Fruit fly (Drosophila melanogaster): ENCODE measurements around the gene PGAP2.

The PGAP2 gene

DNA sequence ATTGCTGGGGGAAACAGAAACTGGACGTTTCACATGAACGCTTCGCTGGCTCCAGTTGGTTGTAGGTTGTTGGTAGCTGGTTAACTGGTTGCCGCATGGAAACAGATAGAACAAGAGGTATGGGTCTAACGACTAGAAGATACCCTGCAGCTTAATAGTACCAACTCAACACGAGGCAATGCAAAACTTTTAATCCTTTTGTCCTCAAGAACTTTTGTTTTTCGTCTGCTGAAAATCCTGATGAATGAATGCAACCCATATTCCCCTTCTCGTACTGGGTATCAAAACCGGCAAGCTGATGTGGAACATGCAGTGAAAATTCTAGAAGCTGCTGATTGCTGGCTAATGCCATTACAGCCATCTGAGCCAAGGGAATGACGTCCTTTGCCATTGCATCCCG, 18.7 kb upstream of the PGAP2 start:
- no peak for TF ChIP-seq CG17801 (GFP tag; optimal IDR thresholded peaks at IDR 0.05; ENCODE audit: partially characterized antibody)

DNA sequence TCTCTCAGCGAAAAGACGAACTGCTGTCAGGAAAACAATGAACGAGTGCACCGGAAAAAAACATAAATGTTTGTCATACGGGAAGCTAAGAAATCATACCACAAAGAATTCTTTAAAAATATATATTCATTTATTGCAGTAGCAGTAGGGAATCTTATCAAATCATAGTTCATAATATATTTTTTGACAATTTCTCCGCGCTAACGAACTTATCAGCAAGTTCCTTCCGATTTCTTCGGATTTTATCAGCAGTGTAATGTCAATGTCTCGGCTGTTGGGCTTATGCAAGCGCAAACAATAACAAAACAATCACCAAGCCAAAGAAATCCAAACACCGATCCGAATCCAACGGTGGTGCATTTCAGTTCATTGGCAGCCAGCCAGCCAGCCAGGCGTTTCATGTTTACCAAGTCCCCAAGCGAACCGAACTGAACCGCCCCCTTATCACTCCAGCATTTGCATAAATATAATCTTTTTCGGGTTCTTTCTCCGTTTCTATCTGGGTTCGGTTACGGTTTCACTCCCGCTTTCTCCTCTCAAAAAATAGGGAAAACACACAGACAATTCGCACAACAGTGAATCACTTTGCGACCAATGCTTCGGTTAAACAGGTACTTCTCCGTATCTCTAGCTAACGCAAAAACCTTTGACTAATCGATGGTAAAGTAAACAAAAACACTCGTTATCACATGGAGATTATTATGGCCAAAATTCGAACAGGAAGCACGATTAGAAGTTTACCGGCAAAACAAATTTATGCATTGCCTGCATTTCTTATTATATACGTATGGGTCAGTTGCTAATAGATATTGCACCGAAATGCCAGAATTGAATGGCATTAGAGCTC, 8.4 kb upstream of the PGAP2 start:
- no peak for TF ChIP-seq CG17801 (GFP tag; optimal IDR thresholded peaks at IDR 0.05; ENCODE audit: partially characterized antibody)

DNA sequence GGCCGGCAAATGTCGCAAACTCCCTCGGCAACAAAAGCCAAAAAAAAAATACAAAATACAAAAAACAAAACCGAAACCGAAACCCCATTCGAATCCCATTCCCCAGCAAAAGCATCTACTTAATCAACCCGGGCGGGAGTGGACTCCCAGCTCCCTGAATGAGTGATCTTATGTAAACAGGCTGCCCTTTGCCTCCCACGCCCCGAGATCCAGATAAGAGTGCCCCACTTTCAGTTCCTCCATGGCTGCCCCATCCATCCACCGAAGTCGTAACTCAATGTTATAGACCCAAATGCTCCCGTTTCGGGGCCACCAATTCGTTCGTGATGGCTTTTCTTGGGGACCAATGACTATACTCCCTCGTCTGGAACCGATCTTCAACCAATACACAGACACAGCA, 7.7 kb upstream of the PGAP2 start:
- TF ChIP-seq CG17801 (GFP tag; optimal IDR thresholded peaks at IDR 0.05; ENCODE audit: partially characterized antibody) = no peak

DNA sequence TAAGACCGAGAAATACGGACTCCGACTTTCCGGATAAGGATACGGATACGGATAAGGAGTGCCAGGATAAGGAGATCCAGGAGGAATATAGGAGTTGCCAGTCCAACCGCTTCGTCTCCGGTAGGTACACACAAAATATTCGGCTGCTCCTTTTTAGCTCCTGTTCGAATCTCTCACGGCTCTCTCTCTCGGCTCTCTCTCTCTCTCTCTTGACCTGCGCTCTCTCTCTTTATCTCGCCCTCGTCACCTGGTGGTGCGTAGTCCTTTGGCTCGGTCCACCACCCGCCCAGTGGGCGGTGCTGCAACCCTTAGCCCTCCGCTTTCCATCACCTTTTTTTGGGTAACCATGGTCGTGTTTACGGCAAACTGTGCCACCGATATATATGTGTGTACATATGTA, 7.1 kb upstream of the PGAP2 start:
- TF ChIP-seq CG17801 (GFP tag; optimal IDR thresholded peaks at IDR 0.05; ENCODE audit: partially characterized antibody) = no peak

DNA sequence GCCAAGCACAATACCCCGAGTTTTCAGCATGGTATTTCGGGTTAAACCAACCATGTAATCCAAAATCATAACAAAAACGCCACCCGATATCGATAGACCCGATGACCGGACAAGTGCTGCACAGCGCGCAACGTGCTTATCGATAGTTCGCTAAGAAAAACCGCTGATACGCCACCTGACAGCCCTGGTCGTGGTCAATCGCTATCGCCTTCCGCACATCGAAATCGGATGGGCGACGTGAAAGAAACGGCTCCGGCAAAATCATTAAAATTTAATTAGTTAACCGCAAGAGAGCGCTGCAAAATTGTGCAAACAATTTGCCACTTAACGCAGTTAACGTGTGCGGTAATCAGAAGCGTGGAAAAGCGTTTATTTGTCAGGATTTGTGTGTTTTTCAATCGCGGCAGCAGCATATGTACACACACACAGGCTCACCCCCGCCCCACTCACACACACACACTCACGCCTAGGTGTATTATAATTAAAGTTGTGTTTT, 6.5 kb upstream of the PGAP2 start, which contains the start of the genes CG3862 and dock:
CG3862 (minus strand) TSS at position 94 of the 496 bp plus-strand sequence.
dock (plus strand) TSS at position 202 of the 496 bp plus-strand sequence.
- peak; percentile 60 for TF ChIP-seq CG17801 (GFP tag; optimal IDR thresholded peaks at IDR 0.05; ENCODE audit: partially characterized antibody)

DNA sequence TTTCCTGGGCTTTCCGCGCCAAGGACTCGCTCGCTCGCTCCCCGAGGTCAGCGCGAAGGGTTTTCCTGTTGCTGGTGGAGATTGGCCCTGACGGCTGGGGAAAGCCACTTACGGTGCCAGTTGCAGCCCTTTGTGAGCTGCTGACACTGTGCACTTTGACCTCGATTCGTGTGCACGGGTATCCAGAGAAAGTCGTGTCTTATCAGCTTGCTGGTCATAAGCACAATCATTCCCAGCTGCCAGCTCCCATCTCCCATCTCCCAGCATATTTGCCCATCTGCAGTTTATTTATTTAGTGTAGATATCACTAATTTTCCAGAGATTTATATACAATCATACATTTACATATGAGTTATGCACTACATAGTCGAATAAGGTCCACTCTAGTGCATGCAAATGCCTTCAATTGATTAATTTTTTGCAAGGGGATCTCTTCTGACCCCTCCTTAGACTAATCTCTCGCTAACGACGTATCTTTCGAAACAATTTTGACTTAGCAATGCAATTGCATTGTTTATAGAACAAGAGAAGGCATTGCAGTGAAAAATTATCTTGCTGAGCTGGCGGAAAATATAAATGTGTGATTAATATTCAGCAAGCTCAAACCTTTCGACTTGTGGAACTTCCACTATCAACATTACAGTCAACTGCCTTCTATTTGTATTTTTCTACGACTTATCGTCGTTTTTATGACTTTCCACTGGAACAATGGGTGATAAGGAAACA, 2.8 kb upstream of the PGAP2 start:
- TF ChIP-seq CG17801 (GFP tag; optimal IDR thresholded peaks at IDR 0.05; ENCODE audit: partially characterized antibody) = peak; percentile 12

DNA sequence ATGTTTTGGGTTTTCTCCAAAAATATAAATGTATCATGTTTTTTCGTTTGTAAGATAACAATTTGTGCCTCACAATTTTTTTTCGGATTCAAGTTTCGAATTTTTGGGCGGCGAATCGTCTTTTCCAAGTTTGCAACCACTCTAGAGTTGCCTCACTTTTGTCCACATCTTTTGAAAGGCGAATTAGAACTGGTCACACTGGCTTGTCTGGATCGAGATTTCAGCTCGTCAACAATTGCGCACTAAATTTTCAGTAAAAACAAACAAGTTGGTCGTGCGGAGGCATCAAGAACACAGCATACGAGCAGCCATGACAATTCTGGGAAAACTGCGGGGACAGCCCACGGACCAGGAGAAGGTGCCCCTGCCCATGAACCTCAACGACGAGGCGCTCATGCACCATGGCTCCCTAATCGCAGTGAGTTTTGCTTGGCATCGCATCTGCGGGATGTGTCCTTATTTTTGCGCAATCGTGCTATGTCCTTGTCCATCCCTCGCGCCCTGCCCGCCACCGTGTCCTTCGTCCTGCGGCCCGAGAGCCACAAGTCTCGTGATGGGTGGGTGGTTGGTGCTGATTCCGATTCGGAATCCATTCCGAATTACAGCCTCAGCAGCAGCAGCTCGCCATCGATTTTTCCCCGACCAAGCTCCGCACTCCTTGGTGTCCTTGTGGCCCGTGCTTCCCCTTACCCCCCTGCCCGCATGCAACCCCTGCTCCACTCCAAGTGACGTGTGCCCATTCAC, 2.1 kb upstream of the PGAP2 start, which contains the start of gene CG3662:
CG3662 (plus strand) TSS at position 48 of the 744 bp plus-strand sequence.
- peak; percentile 57 for TF ChIP-seq CG17801 (GFP tag; optimal IDR thresholded peaks at IDR 0.05; ENCODE audit: partially characterized antibody)

DNA sequence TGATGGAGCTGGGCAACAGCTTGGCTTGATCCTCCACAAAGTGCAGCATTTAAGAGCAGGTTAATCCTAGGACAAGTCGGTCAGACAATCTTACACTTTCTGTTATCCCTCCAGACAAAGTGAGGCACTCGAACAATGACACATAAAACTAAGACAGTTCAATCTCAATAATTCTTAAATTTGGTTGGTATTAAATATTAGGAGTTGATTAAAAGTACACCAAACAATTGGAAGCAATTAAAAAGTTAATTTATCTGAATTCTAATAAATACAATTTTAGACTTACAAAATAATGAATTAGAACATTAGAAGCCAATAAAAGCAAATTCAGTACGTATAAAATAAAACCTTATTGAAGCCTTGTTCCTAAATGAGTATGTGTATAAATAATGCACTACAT, 1.5 kb downstream of the PGAP2 start, which contains the start of gene CG15880:
CG15880 (minus strand) TSS at position 101 of the 400 bp plus-strand sequence.
- TF ChIP-seq CG17801 (GFP tag; optimal IDR thresholded peaks at IDR 0.05; ENCODE audit: partially characterized antibody) = no peak

DNA sequence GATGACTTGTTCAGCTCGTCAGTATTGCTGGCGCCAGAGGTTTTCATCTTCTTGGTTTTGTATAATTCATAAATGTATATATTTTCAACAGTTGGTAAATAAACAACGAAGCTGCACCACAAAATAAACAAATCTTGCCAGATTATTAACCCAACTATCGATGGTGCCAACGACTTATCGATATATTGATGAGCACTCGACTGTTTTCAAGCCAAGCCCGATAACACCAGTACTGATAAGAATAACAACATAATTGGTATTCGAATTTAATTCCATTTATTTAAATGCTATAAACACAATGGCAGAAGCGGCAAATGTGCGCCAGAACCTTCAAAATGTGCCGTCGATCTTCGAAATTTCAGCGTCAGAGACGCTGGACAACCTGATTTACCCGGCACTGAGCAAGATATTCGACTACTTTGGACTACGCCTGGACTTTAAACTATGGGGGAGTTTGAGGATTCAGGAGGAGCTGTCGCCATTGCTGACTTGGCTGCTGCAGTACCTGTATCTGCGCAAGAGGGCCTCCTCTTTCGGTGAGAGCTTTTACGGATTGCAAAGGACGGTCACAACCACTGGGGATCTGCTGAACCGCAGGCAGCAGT, 3.4 kb downstream of the PGAP2 start, which contains the start of the genes Saf6 and Pex12:
Saf6 (minus strand) TSS at position 166 of the 605 bp plus-strand sequence.
Pex12 (plus strand) TSS at position 209 of the 605 bp plus-strand sequence.
- TF ChIP-seq CG17801 (GFP tag; optimal IDR thresholded peaks at IDR 0.05; ENCODE audit: partially characterized antibody) = no peak

DNA sequence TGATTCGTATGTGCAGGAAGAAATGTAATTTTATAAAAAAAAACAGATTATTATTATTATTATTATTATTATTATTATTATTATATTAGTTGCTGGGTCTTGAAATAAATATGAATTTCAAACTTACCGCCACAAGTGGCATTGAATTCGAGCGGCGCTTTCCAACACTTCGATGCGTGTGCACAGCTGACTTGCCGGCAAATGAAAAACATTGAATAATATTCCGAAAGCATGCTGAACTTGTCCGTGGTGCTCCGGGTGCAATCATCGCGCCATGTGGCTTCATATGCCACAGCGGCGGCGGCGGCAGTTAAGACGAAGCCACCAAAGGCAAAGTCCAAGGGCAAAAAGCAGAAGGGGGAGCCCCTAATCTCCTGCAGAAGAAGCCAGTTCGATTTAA, 7.9 kb downstream of the PGAP2 start, which contains the start of gene Dbp21E2:
Dbp21E2 (plus strand) TSS at position 180 of the 400 bp plus-strand sequence.
- no peak for TF ChIP-seq CG17801 (GFP tag; optimal IDR thresholded peaks at IDR 0.05; ENCODE audit: partially characterized antibody)

DNA sequence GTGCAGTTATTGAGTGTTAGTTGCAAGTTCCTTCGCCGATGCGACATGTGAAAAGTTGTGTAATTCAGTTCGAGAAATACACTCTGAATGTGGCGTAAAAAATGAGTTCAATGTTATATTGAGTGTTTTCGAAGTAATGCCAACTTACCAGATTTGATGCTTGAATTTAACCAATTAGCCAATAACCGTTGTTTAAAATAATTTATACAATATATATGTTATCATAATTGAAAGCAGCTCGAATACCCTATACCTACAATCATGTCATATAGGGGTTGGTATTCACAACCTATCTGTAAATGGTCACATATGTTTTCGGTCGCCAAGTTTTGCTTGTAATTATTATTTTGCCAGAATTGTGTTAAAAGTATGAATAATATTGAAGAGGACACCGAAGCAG, 9.0 kb downstream of the PGAP2 start, which contains the start of gene Nnf1b:
Nnf1b (plus strand) TSS at position 301 of the 400 bp plus-strand sequence.
- TF ChIP-seq CG17801 (GFP tag; optimal IDR thresholded peaks at IDR 0.05; ENCODE audit: partially characterized antibody) = no peak

DNA sequence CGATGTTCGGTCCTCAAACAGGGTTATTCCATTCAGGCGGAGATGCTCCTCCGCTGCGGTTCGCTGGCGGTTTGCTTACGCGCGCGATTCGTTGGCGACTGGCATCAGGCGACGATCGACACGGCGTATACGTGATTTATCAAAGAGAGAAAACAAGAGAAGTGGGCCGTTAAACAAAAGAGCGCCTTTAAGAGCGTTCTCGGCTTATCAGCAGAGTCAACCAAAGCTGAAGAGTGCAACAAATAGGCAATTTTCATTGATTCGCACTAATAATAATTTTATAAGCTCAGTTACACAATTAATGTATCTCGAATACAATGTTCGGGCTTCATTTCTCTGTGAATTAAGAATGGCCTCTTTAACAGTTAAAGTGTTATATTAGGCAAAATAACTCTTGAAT, 28.6 kb downstream of the PGAP2 start, which contains the start of gene Pkg21D:
Pkg21D (minus strand) TSS at position 101 of the 400 bp plus-strand sequence.
- TF ChIP-seq CG17801 (GFP tag; optimal IDR thresholded peaks at IDR 0.05; ENCODE audit: partially characterized antibody) = no peak

DNA sequence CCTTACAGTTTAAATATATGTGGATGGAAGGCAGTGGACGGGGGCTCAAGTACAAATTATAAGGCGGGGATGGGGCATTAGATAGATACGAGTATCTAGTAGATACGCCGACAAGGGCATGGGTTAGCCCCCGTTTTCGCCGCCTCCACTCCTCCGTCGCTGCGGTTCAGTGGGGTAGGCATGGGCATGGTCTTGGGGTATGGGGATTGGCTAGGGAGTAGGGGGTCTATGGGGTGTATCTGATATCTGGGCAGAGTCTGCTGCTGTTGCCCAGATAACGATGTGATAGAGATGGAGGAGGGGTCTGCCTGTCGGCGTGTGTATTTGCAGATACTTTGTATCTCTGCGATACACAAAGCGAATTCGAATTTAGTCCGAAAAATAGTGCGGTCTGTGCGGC, 29.3 kb downstream of the PGAP2 start:
- TF ChIP-seq CG17801 (GFP tag; optimal IDR thresholded peaks at IDR 0.05; ENCODE audit: partially characterized antibody) = no peak

DNA sequence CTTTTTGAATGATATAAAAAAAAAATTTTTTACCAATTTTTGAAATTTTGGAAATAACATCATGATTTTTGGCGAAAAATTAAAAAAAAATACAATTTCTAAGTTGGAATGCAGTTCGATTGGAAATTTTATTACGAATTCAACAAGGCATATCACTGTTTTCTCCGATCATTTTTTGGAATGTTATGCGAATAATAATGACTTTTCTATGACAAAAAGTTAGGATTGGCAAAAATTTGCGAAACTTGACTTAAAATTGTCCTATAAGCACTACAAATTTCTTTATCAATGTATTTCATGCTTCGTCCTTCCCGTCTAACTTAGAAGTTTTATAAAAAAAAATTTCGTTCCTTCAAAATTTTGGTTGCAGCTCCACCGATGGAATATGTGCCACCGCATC, 35.3 kb downstream of the PGAP2 start, which contains the start of gene CG3544:
CG3544 (plus strand) TSS at position 301 of the 400 bp plus-strand sequence.
- no peak for TF ChIP-seq CG17801 (GFP tag; optimal IDR thresholded peaks at IDR 0.05; ENCODE audit: partially characterized antibody)

Data from ovary, adult (tissue).